Fruit fly (Drosophila melanogaster) whole organism, wandering third instar larva: ENCODE measurements around the gene Scox.
A peak's percentile ranks its signal among the peaks of the same experiment; 100 is the strongest.

Experiments
- Abd-B ChIP-seq: fragments of >200 bp; optimal IDR thresholded peaks from 2 replicates; lab custom pipeline; 2017; ENCODE audit warnings: missing biosample characterization, missing genetic modification characterization
- CG32264 ChIP-seq: fragments of 200-800 bp; sonication (Bioruptor generic); optimal IDR thresholded peaks from 2 replicates; lab custom pipeline; 2016; ENCODE audit warnings: missing biosample characterization, missing genetic modification characterization
- CG9705 ChIP-seq: fragments of 200-800 bp; sonication (Bioruptor generic); optimal IDR thresholded peaks from 2 replicates; lab custom pipeline; 2018; ENCODE audit warnings: missing biosample characterization, mild to moderate bottlenecking, missing genetic modification characterization
- CrebA ChIP-seq: fragments of 200-800 bp; sonication (Bioruptor generic); optimal IDR thresholded peaks from 2 replicates; lab custom pipeline; 2016; ENCODE audit warnings: missing biosample characterization, mild to moderate bottlenecking, missing genetic modification characterization, borderline replicate concordance
- Dfd ChIP-seq: fragments of >200 bp; optimal IDR thresholded peaks from 2 replicates; lab custom pipeline; 2017; ENCODE audit warnings: missing biosample characterization, missing genetic modification characterization
- GATAd ChIP-seq: sonication (Bioruptor generic); optimal IDR thresholded peaks from 2 replicates; lab custom pipeline; 2016; ENCODE audit warnings: missing biosample characterization, missing genetic modification characterization
- HLH106 ChIP-seq: fragments of 200-800 bp; optimal IDR thresholded peaks from 3 replicates; lab custom pipeline; 2019; ENCODE audit warnings: missing biosample characterization, mild to moderate bottlenecking, missing genetic modification characterization, moderate library complexity
- Hnf4 ChIP-seq: fragments of 200-800 bp; sonication (Bioruptor generic); optimal IDR thresholded peaks from 2 replicates; lab custom pipeline; 2016; ENCODE audit warnings: missing biosample characterization, mild to moderate bottlenecking, missing genetic modification characterization
- Hr78 ChIP-seq: fragments of >200 bp; optimal IDR thresholded peaks from 2 replicates; lab custom pipeline; 2017; ENCODE audit warnings: missing biosample characterization, missing genetic modification characterization
- Hr83 ChIP-seq: fragments of 200-300 bp; sonication (Bioruptor generic); optimal IDR thresholded peaks from 2 replicates; lab custom pipeline; 2016; ENCODE audit warnings: missing biosample characterization, mild to moderate bottlenecking, missing genetic modification characterization, moderate library complexity; ENCODE audit not compliant: poor library complexity, severe bottlenecking
- Jra ChIP-seq: sonication (Bioruptor generic); optimal IDR thresholded peaks from 2 replicates; lab custom pipeline; 2016; ENCODE audit warnings: missing biosample characterization, missing genetic modification characterization
- Mio ChIP-seq: sonication (Bioruptor generic); optimal IDR thresholded peaks from 2 replicates; lab custom pipeline; 2016; ENCODE audit warnings: missing biosample characterization, missing genetic modification characterization
- Myc ChIP-seq: fragments of >200 bp; optimal IDR thresholded peaks from 2 replicates; lab custom pipeline; 2017
- N ChIP-seq: fragments of >200 bp; optimal IDR thresholded peaks from 2 replicates; lab custom pipeline; 2018; ENCODE audit warnings: missing biosample characterization, missing external identifiers, missing genetic modification characterization
- OdsH ChIP-seq: fragments of 200-800 bp; sonication (Bioruptor generic); optimal IDR thresholded peaks from 2 replicates; lab custom pipeline; 2016; ENCODE audit warnings: missing biosample characterization, mild to moderate bottlenecking, missing genetic modification characterization
- Rel ChIP-seq, 2 experiments: fragments of 200-800 bp; sonication (Bioruptor generic) in 1 of 2; optimal IDR thresholded peaks; 2 replicates in 1 of 2; 3 replicates in 1 of 2; lab custom pipeline; 2016 to 2019; ENCODE audit warnings: mild to moderate bottlenecking in 2 of 2, missing biosample characterization in 2 of 2, missing genetic modification characterization in 2 of 2, moderate library complexity in 1 of 2
- Sp1 ChIP-seq: fragments of 200-800 bp; sonication (Bioruptor generic); optimal IDR thresholded peaks from 3 replicates; lab custom pipeline; 2019; ENCODE audit warnings: missing biosample characterization, mild to moderate bottlenecking, missing genetic modification characterization, moderate library complexity
- Vsx2 ChIP-seq: fragments of 200-300, 225-300 bp; sonication (Bioruptor generic); optimal IDR thresholded peaks from 2 replicates; lab custom pipeline; 2018; ENCODE audit warnings: missing biosample characterization, missing genetic modification characterization; ENCODE audit not compliant: partially characterized antibody
- br ChIP-seq: fragments of 200-800 bp; sonication (Bioruptor generic); optimal IDR thresholded peaks from 2 replicates; lab custom pipeline; 2016; ENCODE audit warnings: missing biosample characterization, missing genetic modification characterization
- dl ChIP-seq, 2 experiments: fragments of 175-275, 200-275 bp in 1 of 2; fragments of 200-275 bp in 1 of 2; sonication (Bioruptor generic); optimal IDR thresholded peaks; lab custom pipeline; 2018; ENCODE audit warnings: mild to moderate bottlenecking in 2 of 2, missing biosample characterization in 2 of 2, missing genetic modification characterization in 2 of 2, moderate library complexity in 2 of 2; ENCODE audit not compliant: partially characterized antibody in 2 of 2, insufficient read depth in 1 of 2
- dmrt93B ChIP-seq: fragments of 200-800 bp; sonication (Bioruptor generic); optimal IDR thresholded peaks from 2 replicates; lab custom pipeline; 2018; ENCODE audit warnings: missing biosample characterization, mild to moderate bottlenecking, missing genetic modification characterization
- dsf ChIP-seq: sonication (Bioruptor generic); optimal IDR thresholded peaks from 2 replicates; lab custom pipeline; 2016; ENCODE audit warnings: missing biosample characterization, missing genetic modification characterization, borderline replicate concordance
- ey ChIP-seq: fragments of 200-800 bp; sonication (Bioruptor generic); optimal IDR thresholded peaks from 2 replicates; lab custom pipeline; 2016; ENCODE audit warnings: missing biosample characterization, missing genetic modification characterization
- foxo ChIP-seq, 2 experiments: fragments of 200-800 bp; sonication (Bioruptor generic); optimal IDR thresholded peaks; 2 replicates in 1 of 2; 3 replicates in 1 of 2; lab custom pipeline; 2016 to 2017; ENCODE audit warnings: missing biosample characterization in 2 of 2, missing genetic modification characterization in 2 of 2
- fru ChIP-seq: fragments of 200-800 bp; sonication (Bioruptor generic); optimal IDR thresholded peaks from 3 replicates; lab custom pipeline; 2016; ENCODE audit warnings: missing biosample characterization, mild to moderate bottlenecking, missing genetic modification characterization
- h ChIP-seq: fragments of 200-800 bp; sonication (Bioruptor generic); optimal IDR thresholded peaks from 3 replicates; lab custom pipeline; 2016; ENCODE audit warnings: missing biosample characterization, mild to moderate bottlenecking, missing genetic modification characterization
- lola ChIP-seq: fragments of >200 bp; optimal IDR thresholded peaks from 2 replicates; lab custom pipeline; 2017; ENCODE audit warnings: missing biosample characterization, missing genetic modification characterization
- pan ChIP-seq: fragments of >200 bp; optimal IDR thresholded peaks from 2 replicates; lab custom pipeline; 2017
- psq ChIP-seq: fragments of 200-800 bp; sonication (Bioruptor generic); optimal IDR thresholded peaks from 3 replicates; lab custom pipeline; 2017; ENCODE audit warnings: missing biosample characterization, mild to moderate bottlenecking, missing genetic modification characterization, moderate library complexity
- rgr ChIP-seq: fragments of 200-800 bp; sonication (Bioruptor generic); optimal IDR thresholded peaks from 3 replicates; lab custom pipeline; 2016; ENCODE audit warnings: missing biosample characterization, mild to moderate bottlenecking, missing genetic modification characterization
- sage ChIP-seq: fragments of 200-800 bp; sonication (Bioruptor generic); optimal IDR thresholded peaks from 2 replicates; lab custom pipeline; 2016; ENCODE audit warnings: missing biosample characterization, mild to moderate bottlenecking, missing genetic modification characterization
- sv ChIP-seq: fragments of 200-800 bp; sonication (Bioruptor generic); optimal IDR thresholded peaks from 3 replicates; lab custom pipeline; 2016; ENCODE audit warnings: missing biosample characterization, missing genetic modification characterization
- tai ChIP-seq: sonication (Bioruptor generic); optimal IDR thresholded peaks from 2 replicates; lab custom pipeline; 2016; ENCODE audit warnings: missing biosample characterization, missing genetic modification characterization
- usp ChIP-seq: fragments of >200 bp; optimal IDR thresholded peaks from 2 replicates; lab custom pipeline; 2017; ENCODE audit warnings: missing biosample characterization, missing genetic modification characterization
- woc ChIP-seq: sonication (Bioruptor generic); optimal IDR thresholded peaks from 2 replicates; lab custom pipeline; 2016; ENCODE audit warnings: missing biosample characterization, mild to moderate bottlenecking, missing genetic modification characterization

Scox gene

DNA sequence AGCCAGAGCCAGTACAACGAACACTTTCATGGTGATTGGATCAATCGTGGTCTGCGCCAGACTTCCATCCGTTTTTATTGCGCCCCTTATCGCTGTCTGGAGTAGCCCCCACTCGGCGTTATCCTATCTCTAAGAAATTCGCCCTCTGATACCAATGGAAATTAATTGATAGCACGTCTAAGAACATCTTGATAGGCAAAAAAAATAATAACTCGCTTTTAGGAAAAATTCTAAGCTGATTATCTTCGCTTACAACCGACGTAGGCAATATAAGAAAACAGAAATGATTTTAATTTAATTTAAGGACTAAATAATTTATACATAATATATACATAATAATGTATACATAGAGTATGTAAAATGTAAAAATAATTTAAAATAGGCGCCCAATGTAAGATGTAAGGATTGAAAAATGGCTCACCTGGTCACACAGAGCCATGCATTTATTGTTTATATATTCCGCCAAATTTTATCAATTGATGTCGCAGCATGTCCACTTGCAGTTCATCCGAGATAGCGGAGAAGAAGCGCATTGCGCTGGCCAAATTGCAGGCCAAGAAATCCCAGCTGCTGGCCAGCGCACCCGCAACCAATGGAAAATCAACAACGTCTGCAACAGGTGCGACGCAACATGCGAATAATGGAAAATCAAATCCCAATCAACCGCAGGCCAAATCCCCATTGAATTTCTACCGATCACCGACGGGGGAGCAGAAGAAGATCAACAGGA is 13.5 kb downstream of the Scox start, which contains the start of the genes Jon25Bi and Marcal1:
Gene Jon25Bi, minus strand, starts transcription at position 51 of the 730 bp plus-strand sequence.
Gene Marcal1, plus strand, starts transcription at position 416 of the 730 bp plus-strand sequence.
- TF ChIP-seq HLH106 (tag; lab: Kevin White, UChicago) (no peak), dl (GFP tag; optimal IDR thresholded peaks at IDR 0.05; lab: Kevin White, UChicago; ENCODE audit: insufficient read depth in 1 of 2, partially characterized antibody in 2 of 2) (no peak), Vsx2 (GFP tag; lab: Kevin White, UChicago) (no peak), Hnf4 (GFP tag; lab: Kevin White, UChicago) (no peak)

DNA sequence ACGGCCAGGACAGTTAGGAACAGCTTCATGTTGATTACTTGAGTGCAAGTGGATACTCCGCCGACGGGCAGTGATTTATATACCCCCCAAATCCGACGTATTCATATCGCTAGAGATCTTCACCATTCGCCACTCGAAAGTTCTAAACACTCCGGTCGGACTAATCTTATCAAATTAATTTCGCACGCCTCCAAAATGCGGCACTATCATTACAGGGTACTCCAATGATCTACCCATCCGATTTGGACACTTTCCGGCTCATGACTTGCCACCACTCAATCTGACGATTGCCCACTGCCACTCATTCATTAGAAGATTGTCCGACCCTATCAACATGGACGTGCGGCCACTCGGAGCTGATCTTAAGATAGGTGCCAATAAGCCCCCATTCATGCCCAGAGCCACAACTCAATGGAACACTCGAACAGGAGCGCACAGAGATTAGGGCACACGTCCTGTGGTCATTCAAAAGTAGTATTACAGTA is 15.6 kb downstream of the Scox start, which contains the start of gene Jon25Bii:
Gene Jon25Bii, minus strand, starts transcription at position 51 of the 485 bp plus-strand sequence.
- TF ChIP-seq Abd-B (GFP tag; lab: Kevin White, UChicago) (no peak), h (GFP tag; lab: Kevin White, UChicago) (peak; percentile 60)

DNA sequence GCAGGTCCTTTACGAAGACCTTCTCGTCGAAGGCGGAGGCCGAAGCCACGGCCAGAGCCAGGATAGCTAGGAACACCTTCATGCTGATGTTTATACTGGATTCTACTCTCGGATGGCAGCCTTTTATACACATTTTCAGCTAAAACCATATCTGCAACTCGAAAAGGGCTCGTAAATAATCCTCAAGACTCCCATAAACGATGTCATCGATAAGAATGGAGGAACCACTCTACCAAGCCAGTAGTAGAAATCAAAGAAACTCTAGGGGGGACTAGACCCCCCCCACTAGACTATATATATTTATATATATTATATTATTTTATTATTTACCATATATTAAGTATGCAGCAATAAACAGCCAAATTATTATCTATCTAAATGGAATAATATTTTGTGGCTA is 18.1 kb downstream of the Scox start, which contains the start of gene Jon25Biii:
Gene Jon25Biii, minus strand, starts transcription at position 101 of the 400 bp plus-strand sequence.
- TF ChIP-seq usp (GFP tag; lab: Kevin White, UChicago), result no peak
- no peak for TF ChIP-seq Sp1 (GFP tag; lab: Kevin White, UChicago)
- no peak for TF ChIP-seq Mio (GFP tag; lab: Kevin White, UChicago)
- no peak for TF ChIP-seq fru (GFP tag; lab: Kevin White, UChicago)
- no peak for TF ChIP-seq sage (GFP tag; lab: Kevin White, UChicago)
- no peak for TF ChIP-seq CrebA
- no peak for TF ChIP-seq GATAd (GFP tag; lab: Kevin White, UChicago)
- TF ChIP-seq Rel (GFP tag; optimal IDR thresholded peaks at IDR 0.05; lab: Kevin White, UChicago), result no peak
- TF ChIP-seq Rel (tag; optimal IDR thresholded peaks at IDR 0.05; lab: Kevin White, UChicago), result no peak
- no peak for TF ChIP-seq Myc

- no peak for TF ChIP-seq Vsx2 (GFP tag; lab: Kevin White, UChicago)
- peak; percentile 10 for TF ChIP-seq Myc
- no peak for TF ChIP-seq dl (GFP tag; optimal IDR thresholded peaks at IDR 0.05; lab: Kevin White, UChicago; ENCODE audit: insufficient read depth in 1 of 2, partially characterized antibody in 2 of 2)
These were observed 19.2 kb downstream of the Scox start, which contains the start of gene jet for dm6 chr2L:4949453-4950045. Gene jet (minus strand): TSS chr2L:4949784.

DNA sequence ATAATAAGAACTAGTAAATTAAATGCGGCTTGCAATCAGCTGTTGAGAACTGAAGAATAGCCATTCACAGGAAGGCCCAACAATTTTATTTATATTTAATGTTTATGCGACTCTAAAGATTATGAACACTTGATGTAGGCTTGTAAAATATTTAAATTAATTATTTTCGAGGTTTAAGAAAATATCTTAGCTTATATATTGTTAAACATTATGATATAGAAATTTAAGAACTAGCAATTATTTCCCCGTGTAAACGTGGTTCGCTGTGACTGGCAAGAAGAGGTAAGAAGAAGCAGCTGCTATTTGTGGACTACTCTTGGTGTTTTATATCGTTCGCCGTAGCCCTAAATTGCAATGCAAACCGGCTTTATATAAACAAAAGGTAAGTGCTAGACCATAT is 23.4 kb downstream of the Scox start, which contains the start of the genes mRpL24 and betaggt-I:
Gene mRpL24, minus strand, starts transcription at position 62 of the 400 bp plus-strand sequence.
Gene betaggt-I, plus strand, starts transcription at position 280 of the 400 bp plus-strand sequence.
- no peak for TF ChIP-seq Hr78
- peak; percentile 5 to 98 for TF ChIP-seq foxo (GFP tag; optimal IDR thresholded peaks at IDR 0.05; lab: Kevin White, UChicago)
- peak; percentile 97 for TF ChIP-seq h (GFP tag; lab: Kevin White, UChicago)
- TF ChIP-seq CrebA, result no peak
- no peak for TF ChIP-seq Abd-B (GFP tag; lab: Kevin White, UChicago)
- peak; percentile 85 for TF ChIP-seq GATAd (GFP tag; lab: Kevin White, UChicago)
- TF ChIP-seq Myc, result peak; percentile 39
- peak; percentile 99 for TF ChIP-seq HLH106 (tag; lab: Kevin White, UChicago)
- peak; percentile 93 for TF ChIP-seq Hnf4 (GFP tag; lab: Kevin White, UChicago)
- peak; percentile 98 for TF ChIP-seq rgr (GFP tag; lab: Kevin White, UChicago)
- peak; percentile 92 for TF ChIP-seq ey (GFP tag; lab: Kevin White, UChicago)
- TF ChIP-seq Jra (GFP tag; lab: Kevin White, UChicago), result peak; percentile 90
- TF ChIP-seq N (GFP tag; lab: Kevin White, UChicago), result no peak
- TF ChIP-seq Mio (GFP tag; lab: Kevin White, UChicago), result peak; percentile 49
- peak; percentile 97 for TF ChIP-seq OdsH
- no peak for TF ChIP-seq Dfd (GFP tag; lab: Kevin White, UChicago)
- peak; percentile 95 for TF ChIP-seq sv (GFP tag; lab: Kevin White, UChicago)
- TF ChIP-seq psq (GFP tag; lab: Kevin White, UChicago), result peak; percentile 94
- TF ChIP-seq woc (GFP tag; lab: Kevin White, UChicago), result peak; percentile 89
- TF ChIP-seq dsf, result peak; percentile 91
- peak; percentile 70 for TF ChIP-seq CG32264 (GFP tag; lab: Kevin White, UChicago)
- TF ChIP-seq Hr83 (GFP tag; lab: Kevin White, UChicago), result peak; percentile 44
- TF ChIP-seq fru (GFP tag; lab: Kevin White, UChicago), result peak; percentile 95
- no peak for TF ChIP-seq lola
- no peak for TF ChIP-seq dl (GFP tag; optimal IDR thresholded peaks at IDR 0.05; lab: Kevin White, UChicago; ENCODE audit: insufficient read depth in 1 of 2, partially characterized antibody in 2 of 2)
- no peak for TF ChIP-seq usp (GFP tag; lab: Kevin White, UChicago)
- no peak for TF ChIP-seq tai (GFP tag; lab: Kevin White, UChicago)
- no peak for TF ChIP-seq pan (lab: Kevin White, UChicago)
- TF ChIP-seq dmrt93B, result peak; percentile 95
- TF ChIP-seq CG9705 (GFP tag; lab: Kevin White, UChicago), result peak; percentile 97
- peak; percentile 98 for TF ChIP-seq Sp1 (GFP tag; lab: Kevin White, UChicago)
- peak; percentile 94 for TF ChIP-seq br (GFP tag; lab: Kevin White, UChicago)
- no peak for TF ChIP-seq Vsx2 (GFP tag; lab: Kevin White, UChicago)
- TF ChIP-seq sage (GFP tag; lab: Kevin White, UChicago), result peak; percentile 90
- TF ChIP-seq Rel (GFP tag; optimal IDR thresholded peaks at IDR 0.05; lab: Kevin White, UChicago), result peak; percentile 46
- peak; percentile 88 for TF ChIP-seq Rel (tag; optimal IDR thresholded peaks at IDR 0.05; lab: Kevin White, UChicago)
